Worm (Caenorhabditis elegans) whole organism, midembryonic: ENCODE measurements around the gene unc-6.

Experiments
- flt-1 ChIP-seq: fragments of 200-800 bp; sonication (Bioruptor generic); IDR thresholded peaks from 2 replicates; pipeline ENCODE4 v1.3.6; 2022; ENCODE audit warnings: missing genetic modification characterization, missing compliant biosample characterization
- klf-2 ChIP-seq: fragments of 200-800 bp; sonication (Bioruptor generic); conservative IDR thresholded peaks from 2 replicates; pipeline ENCODE4 v1.3.6; 2022; ENCODE audit warnings: missing genetic modification reagents, missing genetic modification characterization, missing compliant biosample characterization
- ref-1 ChIP-seq: fragments of 200-800 bp; sonication (Bioruptor generic); conservative IDR thresholded peaks from 2 replicates; pipeline ENCODE4 v1.3.6; 2022; ENCODE audit warnings: missing genetic modification reagents, missing genetic modification characterization, missing compliant biosample characterization
- tab-1 ChIP-seq: fragments of 200-800 bp; sonication (Bioruptor generic); IDR thresholded peaks from 2 replicates; pipeline ENCODE4 v1.3.6; 2022; ENCODE audit warnings: missing genetic modification characterization, missing compliant biosample characterization

DNA sequence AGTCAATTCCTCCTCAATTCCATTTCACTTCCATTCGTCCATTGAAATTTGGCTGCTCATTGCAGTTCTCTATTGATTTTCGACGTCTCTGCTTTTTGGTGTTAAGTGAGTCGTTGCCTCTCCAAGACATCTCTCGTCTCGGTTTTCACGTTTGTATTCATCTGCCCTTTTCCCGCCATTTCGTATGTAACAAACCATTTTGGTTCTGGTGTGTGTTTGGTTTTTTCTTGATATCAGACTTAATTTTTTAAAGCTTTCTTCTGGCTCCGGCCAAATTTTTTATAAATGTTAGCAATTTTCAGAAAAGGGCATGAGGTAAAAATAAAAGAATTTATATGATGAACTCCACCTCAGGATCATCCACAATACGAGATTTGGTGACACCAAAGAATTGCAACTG, 46.0 kb downstream of the unc-6 start, which contains the start of gene C16E9.2:
- no peak for TF ChIP-seq flt-1 (GFP tag; lab: Robert Waterston, UW)
- TF ChIP-seq tab-1 (GFP tag; lab: Robert Waterston, UW), result no peak
- no peak for TF ChIP-seq ref-1 (GFP tag; lab: Robert Waterston, UW)
- no peak for TF ChIP-seq klf-2 (GFP tag; lab: Robert Waterston, UW)
